Worm (Caenorhabditis elegans): Measurements from ENCODE around the gene mab-10.

The mab-10 gene

ce11 chrII:10545924-10546783 is 18.3 kb downstream of the mab-10 start (continued):
- TF ChIP-seq lin-38 (GFP tag; IDR thresholded peaks at IDR 0.05) (no peak; the same call in 1 of the 2 replicates), lin-1 (GFP tag; IDR thresholded peaks at IDR 0.05) (0 out of 2 replicates have a peak, but pooled peaks have one; percentile 18), ceh-20 (GFP tag; IDR thresholded peaks at IDR 0.05) (no peak; the same call in 1 of the 2 replicates), ceh-32 (tag; optimal IDR thresholded peaks at IDR 0.05; ENCODE audit: poor library complexity) (no peak), dpl-1 (GFP tag; optimal IDR thresholded peaks at IDR 0.05) (no peak), unc-39 (tag; optimal IDR thresholded peaks at IDR 0.05) (no peak), mdl-1 (tag; optimal IDR thresholded peaks at IDR 0.05) (no peak), pha-4 (GFP tag; IDR thresholded peaks at IDR 0.05) (no peak), pha-4 (tag; optimal IDR thresholded peaks at IDR 0.05) (no peak), zip-11 (GFP tag; IDR thresholded peaks at IDR 0.05) (no peak), zfp-3 (GFP tag; conservative IDR thresholded peaks at IDR 0.05) (peak; percentile 8), T26A8.4 (GFP tag; IDR thresholded peaks at IDR 0.05) (peak; percentile 54; the same call in 1 of the 2 replicates), mep-1 (tag; optimal IDR thresholded peaks at IDR 0.05) (no peak), Y48G9A.11 (GFP tag; IDR thresholded peaks at IDR 0.05) (peak; percentile 25; the same call in 1 of the 2 replicates), lin-39 (tag; optimal IDR thresholded peaks at IDR 0.05) (no peak)

ce11 chrII:10546784-10547087 is 18.9 kb downstream of the mab-10 start:
- TF ChIP-seq Y105C5A.15 (GFP tag; IDR thresholded peaks at IDR 0.05) (no peak), nhr-25 (tag; optimal IDR thresholded peaks at IDR 0.05; ENCODE audit: borderline replicate concordance, insufficient read depth) (peak; percentile 20), pha-4 (GFP tag; IDR thresholded peaks at IDR 0.05) (no peak), pha-4 (tag; optimal IDR thresholded peaks at IDR 0.05) (no peak), mep-1 (tag; optimal IDR thresholded peaks at IDR 0.05) (peak; percentile 18), aha-1 (tag) (no peak), fos-1 (tag; optimal IDR thresholded peaks at IDR 0.05) (no peak), ama-1 (optimal IDR thresholded peaks at IDR 0.05) (peak; percentile 57), skn-1 (tag; optimal IDR thresholded peaks at IDR 0.05) (no peak), egl-27 (tag; optimal IDR thresholded peaks at IDR 0.05) (no peak), ctbp-1 (GFP tag; IDR thresholded peaks at IDR 0.05) (no peak; the same call in 1 of the 2 replicates), php-3 (GFP tag; IDR thresholded peaks at IDR 0.05) (no peak), lin-38 (GFP tag; IDR thresholded peaks at IDR 0.05) (no peak), aly-2 (tag; optimal IDR thresholded peaks at IDR 0.05) (no peak), ceh-32 (tag; optimal IDR thresholded peaks at IDR 0.05; ENCODE audit: poor library complexity) (no peak), nhr-77 (tag; optimal IDR thresholded peaks at IDR 0.05) (peak; percentile 22), lin-1 (GFP tag; IDR thresholded peaks at IDR 0.05) (no peak), vab-7 (GFP tag; IDR thresholded peaks at IDR 0.05) (no peak), hlh-30 (tag; optimal IDR thresholded peaks at IDR 0.05; ENCODE audit: insufficient read depth) (no peak), sdz-12 (GFP tag; optimal IDR thresholded peaks at IDR 0.05) (no peak), unc-62 (GFP tag; optimal IDR thresholded peaks at IDR 0.05 in 1 of 2) (peak in 1 of 2 experiments; percentile 69), unc-62 (tag; optimal IDR thresholded peaks at IDR 0.05) (no peak), nhr-6 (tag; optimal IDR thresholded peaks at IDR 0.05) (no peak), zip-2 (tag; optimal IDR thresholded peaks at IDR 0.05) (no peak), attf-4 (tag; optimal IDR thresholded peaks at IDR 0.05) (no peak), nhr-237 (tag; optimal IDR thresholded peaks at IDR 0.05) (no peak), lin-13 (GFP tag; optimal IDR thresholded peaks at IDR 0.05) (peak; percentile 21), ZK337.2 (GFP tag; IDR thresholded peaks at IDR 0.05) (no peak), spr-1 (tag; optimal IDR thresholded peaks at IDR 0.05) (no peak), fkh-10 (GFP tag; optimal IDR thresholded peaks at IDR 0.05) (no peak), ceh-20 (GFP tag; IDR thresholded peaks at IDR 0.05) (no peak), nhr-10 (tag; optimal IDR thresholded peaks at IDR 0.05) (no peak), zfp-2 (tag; optimal IDR thresholded peaks at IDR 0.05) (no peak), ZK546.5 (tag; optimal IDR thresholded peaks at IDR 0.05) (no peak), tag-97 (GFP tag; IDR thresholded peaks at IDR 0.05) (no peak), T20F7.1 (GFP tag; optimal IDR thresholded peaks at IDR 0.05) (peak; percentile 39), D1046.2 (GFP tag; IDR thresholded peaks at IDR 0.05) (no peak), spr-3 (GFP tag; optimal IDR thresholded peaks at IDR 0.05) (no peak), hif-1 (tag; optimal IDR thresholded peaks at IDR 0.05) (no peak), ceh-44 (GFP tag; IDR thresholded peaks at IDR 0.05) (no peak), mdl-1 (tag; optimal IDR thresholded peaks at IDR 0.05) (no peak), ztf-11 (tag; optimal IDR thresholded peaks at IDR 0.05) (no peak)
